Worm (Caenorhabditis elegans) whole organism, L3 larva: ENCODE data around the gene D2096.5.

Source experiments
- R02D3.7 ChIP-seq: fragments of 150-350 bp; optimal IDR thresholded peaks from 2 replicates; lab custom pipeline; 2014; ENCODE audit warnings: missing biosample characterization, missing genetic modification characterization
- ZK546.5 ChIP-seq: sonication (generic microtip); optimal IDR thresholded peaks from 2 replicates; lab custom pipeline; 2017; ENCODE audit warnings: missing biosample characterization, missing genetic modification characterization
- elt-1 ChIP-seq: fragments of 150-350 bp; optimal IDR thresholded peaks from 2 replicates; lab custom pipeline; 2014; ENCODE audit warnings: missing biosample characterization, missing genetic modification characterization
- fkh-10 ChIP-seq: sonication (generic microtip); optimal IDR thresholded peaks from 2 replicates; lab custom pipeline; 2017; ENCODE audit warnings: missing biosample characterization, missing genetic modification reagents, missing genetic modification characterization
- mml-1 ChIP-seq: fragments of 150-350 bp; sonication (generic microtip); optimal IDR thresholded peaks from 3 replicates; lab custom pipeline; 2014; ENCODE audit warnings: missing biosample characterization, missing genetic modification characterization
- nhr-77 ChIP-seq: fragments of 150-350 bp; optimal IDR thresholded peaks from 2 replicates; lab custom pipeline; 2014; ENCODE audit warnings: missing biosample characterization, missing genetic modification characterization
- pha-4 ChIP-seq: fragments of 150-350 bp; optimal IDR thresholded peaks from 2 replicates; lab custom pipeline; 2014; ENCODE audit warnings: missing biosample characterization, missing genetic modification reagents, missing genetic modification characterization
- unc-39 ChIP-seq: sonication (generic microtip); optimal IDR thresholded peaks from 4 replicates; lab custom pipeline; 2017; ENCODE audit warnings: missing biosample characterization, missing genetic modification characterization

DNA sequence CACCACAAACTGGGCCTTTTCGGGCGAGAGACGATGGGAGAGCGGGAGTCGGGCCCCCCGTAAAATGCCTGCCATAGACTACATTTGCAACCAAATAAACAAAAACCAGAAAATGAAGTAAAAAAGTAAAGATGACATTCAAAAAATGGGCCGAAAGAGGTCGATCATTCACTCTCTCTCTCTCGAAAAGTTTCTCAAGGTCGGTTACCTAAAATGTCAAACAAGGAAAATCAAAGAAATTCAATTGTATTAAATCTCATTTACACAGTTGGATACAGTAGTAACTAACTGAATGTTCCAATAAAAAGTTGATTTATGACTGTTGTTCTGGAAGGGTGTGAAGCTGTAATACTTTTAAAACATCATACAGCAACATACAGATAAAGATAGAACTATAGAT, 40.8 kb downstream of the D2096.5 start:
- TF ChIP-seq pha-4 (tag; lab: Kevin White, UChicago), result no peak
- no peak for TF ChIP-seq mml-1
- TF ChIP-seq elt-1 (tag; lab: Kevin White, UChicago), result no peak
- TF ChIP-seq fkh-10 (GFP tag; lab: Kevin White, UChicago), result no peak
- no peak for TF ChIP-seq ZK546.5 (tag; lab: Kevin White, UChicago)
- no peak for TF ChIP-seq R02D3.7
- no peak for TF ChIP-seq nhr-77
- no peak for TF ChIP-seq unc-39
